Worm (Caenorhabditis elegans): ENCODE data around the gene R11H6.2.

Gene R11H6.2

DNA sequence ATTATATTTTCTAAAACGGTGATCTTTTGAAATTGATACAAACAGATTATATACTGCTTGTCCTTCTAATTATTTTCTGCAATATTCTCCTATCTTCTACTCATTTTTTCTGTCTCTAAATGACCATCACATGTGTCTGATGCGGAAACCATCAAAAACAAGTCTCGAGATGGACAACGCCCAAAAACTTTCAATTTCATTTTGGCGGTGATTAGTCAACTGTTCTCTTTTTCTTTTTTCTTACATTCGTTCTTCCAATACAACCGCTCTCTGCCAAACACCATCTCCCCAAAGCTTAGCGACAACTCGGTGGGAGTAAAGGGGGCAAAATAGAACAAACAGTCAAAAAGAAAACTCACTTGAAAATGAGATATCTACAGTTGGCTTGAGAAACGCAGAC lies 35.5 kb downstream of the R11H6.2 start:
- TF ChIP-seq bed-3 (GFP tag; optimal IDR thresholded peaks at IDR 0.05) (no peak), ztf-11 (tag; optimal IDR thresholded peaks at IDR 0.05) (no peak), nhr-2 (tag; optimal IDR thresholded peaks at IDR 0.05) (no peak), lin-32 (GFP tag; optimal IDR thresholded peaks at IDR 0.05) (no peak), ceh-83 (GFP tag; optimal IDR thresholded peaks at IDR 0.05) (no peak), ces-1 (GFP tag; optimal IDR thresholded peaks at IDR 0.05) (no peak), lsy-2 (tag; optimal IDR thresholded peaks at IDR 0.05) (no peak), blmp-1 (tag; optimal IDR thresholded peaks at IDR 0.05) (no peak), sptf-1 (tag; optimal IDR thresholded peaks at IDR 0.05) (no peak), mep-1 (tag; optimal IDR thresholded peaks at IDR 0.05) (no peak), snpc-4 (tag; optimal IDR thresholded peaks at IDR 0.05) (no peak), zip-8 (tag; optimal IDR thresholded peaks at IDR 0.05) (no peak)

DNA sequence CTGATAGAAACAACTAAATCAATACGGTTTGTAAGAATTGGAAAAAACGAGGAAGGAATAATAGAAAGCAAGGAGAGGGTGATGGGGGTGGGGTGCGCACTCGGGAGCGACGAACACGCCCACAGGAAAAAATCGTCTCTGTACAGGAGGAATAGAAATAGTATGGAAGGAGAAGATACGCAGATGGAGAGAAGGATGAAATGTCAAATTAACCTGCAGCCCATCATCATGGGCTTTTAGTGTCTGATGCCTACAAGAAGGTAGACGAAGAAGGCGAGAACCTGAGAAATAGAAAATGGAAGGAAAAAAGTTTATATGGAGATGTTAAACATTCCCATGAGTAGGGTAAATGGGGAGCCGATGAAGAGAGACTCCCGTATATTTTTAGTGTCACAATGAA lies 37.3 kb downstream of the R11H6.2 start, which contains the start of gene F43D2.6:
TSS of gene F43D2.6 (minus strand) at position 62 of the 400 bp plus-strand sequence.
- TF ChIP-seq nhr-12 (tag; optimal IDR thresholded peaks at IDR 0.05) (no peak), elt-3 (tag; optimal IDR thresholded peaks at IDR 0.05) (no peak), lsy-2 (tag; optimal IDR thresholded peaks at IDR 0.05) (no peak), nhr-237 (tag; optimal IDR thresholded peaks at IDR 0.05) (no peak), nhr-2 (tag; optimal IDR thresholded peaks at IDR 0.05) (no peak), snpc-4 (tag; optimal IDR thresholded peaks at IDR 0.05) (no peak), ham-2 (GFP tag; optimal IDR thresholded peaks at IDR 0.05) (no peak), ces-1 (GFP tag; optimal IDR thresholded peaks at IDR 0.05) (no peak)

DNA sequence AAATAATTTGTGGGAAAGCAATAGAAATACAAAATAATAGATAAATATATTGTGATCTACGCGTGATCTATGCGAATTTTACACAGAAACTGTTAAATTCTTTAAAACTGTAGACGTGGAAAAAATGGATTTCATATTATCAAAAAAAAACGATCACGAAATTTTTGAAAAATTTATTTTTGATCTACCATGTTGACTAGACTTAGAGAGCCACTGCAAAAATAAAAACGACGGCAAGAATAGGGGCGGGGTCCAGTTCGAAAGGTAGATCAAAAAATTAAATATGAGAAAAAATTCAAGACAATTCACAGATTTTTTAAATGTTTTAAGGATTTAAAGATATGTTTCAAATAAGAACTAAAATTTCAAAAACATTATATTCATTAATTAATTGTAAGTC lies 40.3 kb downstream of the R11H6.2 start:
- TF ChIP-seq lin-13 (tag; optimal IDR thresholded peaks at IDR 0.05): no peak

DNA sequence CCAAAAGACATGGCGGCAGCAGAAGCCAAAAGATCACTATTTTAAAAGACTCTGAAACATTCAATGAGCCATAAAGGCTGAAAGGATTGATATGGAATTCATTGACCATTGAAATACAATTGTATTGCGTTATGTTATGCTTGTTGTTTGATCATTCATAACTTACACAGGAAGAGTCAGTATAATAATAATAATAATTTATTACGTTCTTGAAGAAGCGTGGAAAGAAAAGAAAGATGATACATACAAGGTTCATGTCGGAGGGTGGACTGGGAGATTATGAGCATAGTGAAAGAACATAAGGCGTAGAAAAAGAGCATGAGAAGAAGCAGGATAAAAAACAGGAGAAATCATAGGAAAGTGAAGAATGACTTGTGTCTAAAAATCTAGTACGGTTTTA lies 42.3 kb downstream of the R11H6.2 start, which contains the start of gene F43D2.7:
TSS of gene F43D2.7 (minus strand) at position 101 of the 400 bp plus-strand sequence.
- TF ChIP-seq hlh-1 (tag; optimal IDR thresholded peaks at IDR 0.05) (no peak), nhr-2 (tag; optimal IDR thresholded peaks at IDR 0.05) (no peak), ceh-43 (GFP tag; optimal IDR thresholded peaks at IDR 0.05) (no peak), unc-62 (GFP tag; optimal IDR thresholded peaks at IDR 0.05) (no peak), unc-39 (tag; optimal IDR thresholded peaks at IDR 0.05) (no peak), M03D4.4 (tag; optimal IDR thresholded peaks at IDR 0.05) (no peak), flh-1 (GFP tag; optimal IDR thresholded peaks at IDR 0.05) (no peak), elt-1 (tag; optimal IDR thresholded peaks at IDR 0.05; ENCODE audit: borderline replicate concordance, insufficient read depth) (no peak), cnd-1 (tag; optimal IDR thresholded peaks at IDR 0.05) (no peak), nhr-76 (tag; optimal IDR thresholded peaks at IDR 0.05) (no peak), blmp-1 (tag; optimal IDR thresholded peaks at IDR 0.05) (no peak)

DNA sequence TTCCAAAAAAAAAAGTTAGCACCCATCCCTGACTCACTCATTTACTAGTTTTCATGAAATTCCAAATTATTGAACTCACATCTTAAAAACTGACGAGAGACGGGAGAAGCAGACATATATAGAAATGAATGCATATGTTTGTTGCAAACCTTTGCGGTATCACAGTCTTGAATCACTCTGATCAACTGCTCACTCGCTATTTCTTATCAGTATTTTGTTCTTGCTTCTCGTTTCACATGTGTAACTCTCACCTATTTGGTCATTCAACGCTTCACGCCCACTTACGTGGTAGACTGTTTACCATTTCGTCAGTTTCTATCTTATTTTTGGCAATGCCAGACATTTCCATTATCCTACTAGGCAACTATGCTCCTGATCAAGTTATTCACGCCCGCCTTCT lies 43.0 kb downstream of the R11H6.2 start, which contains the start of gene C54G10.1:
TSS of gene C54G10.1 (plus strand) at position 333 of the 400 bp plus-strand sequence.
- no peak for TF ChIP-seq zip-8 (tag; optimal IDR thresholded peaks at IDR 0.05)
- no peak for TF ChIP-seq ceh-83 (GFP tag; optimal IDR thresholded peaks at IDR 0.05)
- no peak for TF ChIP-seq flh-1 (GFP tag; optimal IDR thresholded peaks at IDR 0.05)
- no peak for TF ChIP-seq ceh-39 (tag; optimal IDR thresholded peaks at IDR 0.05)
- no peak for TF ChIP-seq cnd-1 (tag; optimal IDR thresholded peaks at IDR 0.05)
- TF ChIP-seq sptf-1 (tag; optimal IDR thresholded peaks at IDR 0.05): no peak
- TF ChIP-seq ham-2 (GFP tag; optimal IDR thresholded peaks at IDR 0.05): no peak
- TF ChIP-seq hlh-1 (tag; optimal IDR thresholded peaks at IDR 0.05): no peak
- no peak for TF ChIP-seq sem-2 (GFP tag; optimal IDR thresholded peaks at IDR 0.05)
- no peak for TF ChIP-seq mls-2 (tag; optimal IDR thresholded peaks at IDR 0.05)
- TF ChIP-seq ceh-43 (GFP tag; optimal IDR thresholded peaks at IDR 0.05): no peak
- no peak for TF ChIP-seq blmp-1 (tag; optimal IDR thresholded peaks at IDR 0.05)
- TF ChIP-seq lin-32 (GFP tag; optimal IDR thresholded peaks at IDR 0.05): no peak
- TF ChIP-seq ces-1 (GFP tag; optimal IDR thresholded peaks at IDR 0.05): no peak
- TF ChIP-seq lsy-2 (tag; optimal IDR thresholded peaks at IDR 0.05): no peak
- no peak for TF ChIP-seq unc-62 (GFP tag; optimal IDR thresholded peaks at IDR 0.05)
- no peak for TF ChIP-seq drap-1 (GFP tag; optimal IDR thresholded peaks at IDR 0.05)
- TF ChIP-seq elt-3 (tag; optimal IDR thresholded peaks at IDR 0.05): no peak
- TF ChIP-seq unc-120 (tag; optimal IDR thresholded peaks at IDR 0.05; ENCODE audit: poor library complexity, severe bottlenecking): no peak
